Fruit fly (Drosophila melanogaster): Measurements from ENCODE around the gene CG12523.

Gene CG12523

dm6 chr3L:10787652-10788330 lies 13.2 kb upstream of the CG12523 start (continued):
- TF ChIP-seq Dll (GFP tag; IDR thresholded peaks at IDR 0.05; ENCODE audit: partially characterized antibody) (no peak), CG13624 (GFP tag; optimal IDR thresholded peaks at IDR 0.05) (no peak), CG7745 (tag; optimal IDR thresholded peaks at IDR 0.05) (no peak), org-1 (GFP tag; optimal IDR thresholded peaks at IDR 0.05) (no peak), usp (GFP tag; optimal IDR thresholded peaks at IDR 0.05) (no peak), twi (tag; optimal IDR thresholded peaks at IDR 0.05) (peak; percentile 39)

- TF ChIP-seq ci (GFP tag; IDR thresholded peaks at IDR 0.05) (peak; percentile 52; the same call in 2 of the 3 replicates), Blimp-1 (GFP tag; optimal IDR thresholded peaks at IDR 0.05) (peak; percentile 66), E2f1 (GFP tag; IDR thresholded peaks at IDR 0.05) (no peak), CG8281 (tag; optimal IDR thresholded peaks at IDR 0.05) (peak; percentile 99), gce (GFP tag; IDR thresholded peaks at IDR 0.05) (0 out of 3 replicates have a peak, but pooled peaks have one; percentile 21), dmrt99B (tag; optimal IDR thresholded peaks at IDR 0.05) (peak; percentile 5), CG4360 (GFP tag; IDR thresholded peaks at IDR 0.05) (peak; percentile 32; the same call in 1 of the 2 replicates), CG13296 (GFP tag; optimal IDR thresholded peaks at IDR 0.05) (no peak), vvl (GFP tag; IDR thresholded peaks at IDR 0.05) (peak; percentile 11; the same call in 1 of the 2 replicates), cg (GFP tag; optimal IDR thresholded peaks at IDR 0.05) (peak; percentile 11)
Observed at dm6 chr3L:10788586-10788985, 12.4 kb upstream of the CG12523 start.

dm6 chr3L:10788991-10789390 lies 12.0 kb upstream of the CG12523 start:
- TF ChIP-seq BEAF-32 (GFP tag; optimal IDR thresholded peaks at IDR 0.05) (no peak), CG10274 (GFP tag; optimal IDR thresholded peaks at IDR 0.05) (no peak), dimm (GFP tag; IDR thresholded peaks at IDR 0.05) (no peak), insv (GFP tag; optimal IDR thresholded peaks at IDR 0.05) (no peak), CG9876 (GFP tag; optimal IDR thresholded peaks at IDR 0.05) (no peak), CG42726 (GFP tag; IDR thresholded peaks at IDR 0.05; ENCODE audit: partially characterized antibody) (no peak), Pdp1 (GFP tag; optimal IDR thresholded peaks at IDR 0.05) (peak in 1 of 2 experiments; percentile 68), mirr (GFP tag; optimal IDR thresholded peaks at IDR 0.05) (peak; percentile 45), grn (GFP tag; optimal IDR thresholded peaks at IDR 0.05) (peak; percentile 55), Side (GFP tag; optimal IDR thresholded peaks at IDR 0.05) (no peak), tio (GFP tag; optimal IDR thresholded peaks at IDR 0.05) (no peak), pnt (GFP tag; optimal IDR thresholded peaks at IDR 0.05) (no peak), kay (GFP tag; optimal IDR thresholded peaks at IDR 0.05) (no peak), CoRest (tag; optimal IDR thresholded peaks at IDR 0.05) (no peak), oc (tag; optimal IDR thresholded peaks at IDR 0.05) (no peak), CG7786 (GFP tag; optimal IDR thresholded peaks at IDR 0.05) (no peak), dan (GFP tag; IDR thresholded peaks at IDR 0.05) (no peak), kni (GFP tag; optimal IDR thresholded peaks at IDR 0.05) (no peak), exex (tag; optimal IDR thresholded peaks at IDR 0.05) (peak; percentile 77), CG17385 (GFP tag; optimal IDR thresholded peaks at IDR 0.05) (no peak), az2 (GFP tag; optimal IDR thresholded peaks at IDR 0.05) (no peak)
